Worm (Caenorhabditis elegans): ENCODE results near the gene R02E12.12.

- TF ChIP-seq C38D4.7 (GFP tag; optimal IDR thresholded peaks at IDR 0.05) (no peak), nhr-11 (tag; optimal IDR thresholded peaks at IDR 0.05) (no peak), pha-4 (tag; optimal IDR thresholded peaks at IDR 0.05) (no peak)
Measured at ce11 chrX:3966332-3966731, 37.0 kb upstream of the R02E12.12 start, which contains the start of gene C16B8.2.

Data from whole organism, late embryonic.